Worm (Caenorhabditis elegans) whole organism, L4 larva: ENCODE data around the gene ham-3.

Source experiments
- F10B5.3 ChIP-seq: sonication (generic microtip); optimal IDR thresholded peaks from 2 replicates; lab custom pipeline; 2016; ENCODE audit warnings: mild to moderate bottlenecking, missing genetic modification characterization, missing compliant biosample characterization
- F26F4.8 ChIP-seq: fragments of 200-800 bp; sonication (Bioruptor generic); conservative IDR thresholded peaks from 2 replicates; pipeline ENCODE4 v1.3.6; 2022; ENCODE audit warnings: missing genetic modification characterization, missing compliant biosample characterization
- F44E2.7 ChIP-seq: fragments of 200-800 bp; sonication (Bioruptor generic); IDR thresholded peaks from 2 replicates; pipeline ENCODE4 v2.1.2; 2022; ENCODE audit warnings: missing genetic modification characterization, missing compliant biosample characterization
- F49E8.2 ChIP-seq: sonication (generic microtip); optimal IDR thresholded peaks from 2 replicates; lab custom pipeline; 2016; ENCODE audit warnings: missing compliant biosample characterization, mild to moderate bottlenecking, missing genetic modification characterization, borderline replicate concordance
- R02D3.7 ChIP-seq: fragments of 150-350 bp; sonication (generic microtip); optimal IDR thresholded peaks from 3 replicates; lab custom pipeline; 2014; ENCODE audit warnings: missing biosample characterization, missing genetic modification characterization
- T20F7.1 ChIP-seq: fragments of 200-800 bp; sonication (Bioruptor generic); optimal IDR thresholded peaks from 2 replicates; lab custom pipeline; 2018; ENCODE audit warnings: mild to moderate bottlenecking, missing genetic modification characterization, missing compliant biosample characterization
- Y75B8A.6 ChIP-seq: fragments of 200-800 bp; sonication (Bioruptor generic); IDR thresholded peaks from 2 replicates; pipeline ENCODE4 v1.3.6; 2022; ENCODE audit warnings: missing genetic modification reagents, missing genetic modification characterization, missing compliant biosample characterization
- ZK337.2 ChIP-seq: fragments of 200-800 bp; sonication (Bioruptor generic); IDR thresholded peaks from 2 replicates; pipeline ENCODE4 v1.3.6; 2022; ENCODE audit warnings: missing genetic modification reagents, missing genetic modification characterization, missing compliant biosample characterization
- arid-1 ChIP-seq: fragments of 200-800 bp; sonication (Bioruptor generic); conservative IDR thresholded peaks from 2 replicates; pipeline ENCODE4 v1.3.6; 2022; ENCODE audit warnings: missing genetic modification reagents, missing genetic modification characterization, missing compliant biosample characterization
- attf-4 ChIP-seq: sonication (generic microtip); optimal IDR thresholded peaks from 3 replicates; lab custom pipeline; 2017; ENCODE audit warnings: missing biosample characterization, missing genetic modification characterization
- ceh-32 ChIP-seq: sonication (generic microtip); optimal IDR thresholded peaks from 2 replicates; lab custom pipeline; 2016; ENCODE audit warnings: mild to moderate bottlenecking, missing genetic modification characterization, missing compliant biosample characterization; ENCODE audit not compliant: poor library complexity
- ces-1 ChIP-seq: fragments of 150-350 bp; sonication (generic microtip); optimal IDR thresholded peaks from 4 replicates; lab custom pipeline; 2014; ENCODE audit warnings: missing biosample characterization, missing genetic modification reagents, missing genetic modification characterization
- cey-2 ChIP-seq: sonication (generic microtip); optimal IDR thresholded peaks from 3 replicates; lab custom pipeline; 2017; ENCODE audit warnings: missing genetic modification characterization, mild to moderate bottlenecking, missing compliant biosample characterization, antibody characterized with exemption, borderline replicate concordance; ENCODE audit not compliant: insufficient read depth
- ctbp-1 ChIP-seq: fragments of 200-800 bp; sonication (Bioruptor generic); IDR thresholded peaks from 2 replicates; pipeline ENCODE4 v1.3.6; 2022; ENCODE audit warnings: missing genetic modification reagents, missing genetic modification characterization, missing compliant biosample characterization
- daf-19 ChIP-seq: fragments of 200-800 bp; sonication (Bioruptor generic); conservative IDR thresholded peaks from 2 replicates; pipeline ENCODE4 v1.3.6; 2022; ENCODE audit warnings: missing genetic modification characterization, missing compliant biosample characterization
- daf-8 ChIP-seq: fragments of 200-800 bp; sonication (Bioruptor generic); IDR thresholded peaks from 2 replicates; pipeline ENCODE4 v1.3.6; 2022; ENCODE audit warnings: missing genetic modification characterization, missing compliant biosample characterization
- dmd-6 ChIP-seq: fragments of 200-800 bp; sonication (Bioruptor generic); IDR thresholded peaks from 2 replicates; pipeline ENCODE4 v1.3.6; 2022; ENCODE audit warnings: missing genetic modification reagents, missing genetic modification characterization, missing compliant biosample characterization
- fkh-10 ChIP-seq: fragments of 150-350 bp; optimal IDR thresholded peaks from 2 replicates; lab custom pipeline; 2014; ENCODE audit warnings: missing biosample characterization, missing genetic modification reagents, missing genetic modification characterization
- gei-8 ChIP-seq: fragments of 200-800 bp; sonication (Bioruptor generic); optimal IDR thresholded peaks from 2 replicates; lab custom pipeline; 2018; ENCODE audit warnings: mild to moderate bottlenecking, missing genetic modification characterization, missing compliant biosample characterization
- hif-1 ChIP-seq, 2 experiments: sonication (generic microtip); optimal IDR thresholded peaks; 2 replicates each; lab custom pipeline; 2016 to 2017; ENCODE audit warnings: missing compliant biosample characterization in 2 of 2, missing genetic modification characterization in 2 of 2, missing genetic modification reagents in 2 of 2, missing genotype in 2 of 2, mild to moderate bottlenecking in 1 of 2
- hlh-11 ChIP-seq: fragments of 200-800 bp; sonication (Bioruptor generic); optimal IDR thresholded peaks from 2 replicates; lab custom pipeline; 2018; ENCODE audit warnings: mild to moderate bottlenecking, missing genetic modification characterization, missing compliant biosample characterization
- hlh-30 ChIP-seq: sonication (generic microtip); optimal IDR thresholded peaks from 2 replicates; lab custom pipeline; 2017; ENCODE audit warnings: antibody characterized with exemption, mild to moderate bottlenecking, missing genetic modification characterization, missing compliant biosample characterization; ENCODE audit not compliant: insufficient read depth
- jun-1 ChIP-seq: fragments of 150-350 bp; optimal IDR thresholded peaks from 2 replicates; lab custom pipeline; 2014; ENCODE audit warnings: missing biosample characterization, missing genetic modification reagents, missing genetic modification characterization
- lim-7 ChIP-seq: fragments of 200-800 bp; sonication (Bioruptor generic); IDR thresholded peaks from 2 replicates; pipeline ENCODE4 v1.3.6; 2022; ENCODE audit warnings: missing genetic modification characterization, missing compliant biosample characterization
- lin-1 ChIP-seq: fragments of 200-800 bp; sonication (Bioruptor generic); IDR thresholded peaks from 2 replicates; pipeline ENCODE4 v1.3.6; 2022; ENCODE audit warnings: missing genetic modification reagents, missing genetic modification characterization, missing compliant biosample characterization
- lin-13 ChIP-seq: fragments of 150-350 bp; optimal IDR thresholded peaks from 2 replicates; lab custom pipeline; 2014; ENCODE audit warnings: missing biosample characterization, missing genetic modification reagents, missing genetic modification characterization
- lin-29 ChIP-seq: fragments of 200-800 bp; sonication (Bioruptor generic); IDR thresholded peaks from 2 replicates; pipeline ENCODE4 v1.3.6; 2022; ENCODE audit warnings: missing genetic modification reagents, missing genetic modification characterization, missing compliant biosample characterization
- madf-9 ChIP-seq: fragments of 200-800 bp; sonication (Bioruptor generic); conservative IDR thresholded peaks from 2 replicates; pipeline ENCODE4 v1.3.6; 2022; ENCODE audit warnings: missing genetic modification reagents, missing genetic modification characterization, missing compliant biosample characterization
- mdt-29 ChIP-seq: fragments of 200-800 bp; sonication (Bioruptor generic); IDR thresholded peaks from 2 replicates; pipeline ENCODE4 v1.3.6; 2022; ENCODE audit warnings: missing genetic modification reagents, missing genetic modification characterization, missing compliant biosample characterization
- mep-1 ChIP-seq: fragments of 150-350 bp; sonication (generic microtip); optimal IDR thresholded peaks from 3 replicates; lab custom pipeline; 2014; ENCODE audit warnings: missing biosample characterization, missing genetic modification characterization
- mes-2 ChIP-seq: sonication (generic microtip); optimal IDR thresholded peaks from 2 replicates; lab custom pipeline; 2016; ENCODE audit warnings: missing genotype, mild to moderate bottlenecking, missing genetic modification characterization, missing compliant biosample characterization; ENCODE audit not compliant: poor library complexity, severe bottlenecking
- mxl-2 ChIP-seq: fragments of 200-800 bp; sonication (Bioruptor generic); conservative IDR thresholded peaks from 2 replicates; pipeline ENCODE4 v1.3.6; 2022; ENCODE audit warnings: missing genetic modification reagents, missing genetic modification characterization, missing compliant biosample characterization
- mxl-3 ChIP-seq: fragments of 200-800 bp; sonication (Bioruptor generic); optimal IDR thresholded peaks from 2 replicates; lab custom pipeline; 2018; ENCODE audit warnings: mild to moderate bottlenecking, missing genetic modification characterization, missing compliant biosample characterization
- nhr-102 ChIP-seq: sonication (generic microtip); optimal IDR thresholded peaks from 2 replicates; lab custom pipeline; 2016; ENCODE audit warnings: mild to moderate bottlenecking, missing genetic modification characterization, moderate library complexity, missing compliant biosample characterization
- nhr-48 ChIP-seq: sonication (generic microtip); optimal IDR thresholded peaks from 2 replicates; lab custom pipeline; 2016; ENCODE audit warnings: mild to moderate bottlenecking, missing genetic modification characterization, missing compliant biosample characterization
- nhr-77 ChIP-seq: fragments of 150-350 bp; optimal IDR thresholded peaks from 2 replicates; lab custom pipeline; 2014; ENCODE audit warnings: missing biosample characterization, missing genetic modification characterization
- pha-4 ChIP-seq, 2 experiments: fragments of 150-350 bp in 1 of 2; fragments of 200-800 bp in 1 of 2; sonication (Bioruptor generic) in 1 of 2; IDR thresholded peaks in 1 of 2; optimal IDR thresholded peaks in 1 of 2; 2 replicates each; pipeline versions ENCODE4 v1.3.6 to Lab custom; 2014 to 2022; ENCODE audit warnings: missing genetic modification characterization in 2 of 2, missing genetic modification reagents in 2 of 2, missing biosample characterization in 1 of 2, missing compliant biosample characterization in 1 of 2
- pqm-1 ChIP-seq: sonication (generic microtip); optimal IDR thresholded peaks from 2 replicates; lab custom pipeline; 2017; ENCODE audit warnings: missing biosample characterization, missing genetic modification characterization
- saeg-2 ChIP-seq: fragments of 200-800 bp; sonication (Bioruptor generic); IDR thresholded peaks from 2 replicates; pipeline ENCODE4 v1.3.6; 2022; ENCODE audit warnings: missing genetic modification reagents, missing genetic modification characterization, missing compliant biosample characterization
- sdz-12 ChIP-seq: fragments of 200-800 bp; sonication (Bioruptor generic); optimal IDR thresholded peaks from 2 replicates; lab custom pipeline; 2018; ENCODE audit warnings: mild to moderate bottlenecking, missing genetic modification characterization, missing compliant biosample characterization
- skn-1 ChIP-seq: fragments of 150-350 bp; optimal IDR thresholded peaks from 2 replicates; lab custom pipeline; 2014; ENCODE audit warnings: missing biosample characterization, missing genetic modification characterization
- spr-1 ChIP-seq: sonication (generic microtip); optimal IDR thresholded peaks from 2 replicates; lab custom pipeline; 2016; ENCODE audit warnings: mild to moderate bottlenecking, missing genetic modification characterization, missing compliant biosample characterization
- spr-3 ChIP-seq: fragments of 200-800 bp; sonication (Bioruptor generic); optimal IDR thresholded peaks from 2 replicates; lab custom pipeline; 2018; ENCODE audit warnings: mild to moderate bottlenecking, missing genetic modification characterization, missing compliant biosample characterization
- tag-97 ChIP-seq: fragments of 200-800 bp; sonication (Bioruptor generic); IDR thresholded peaks from 2 replicates; pipeline ENCODE4 v1.3.6; 2022; ENCODE audit warnings: missing genetic modification characterization, missing compliant biosample characterization
- unc-39 ChIP-seq: sonication (generic microtip); optimal IDR thresholded peaks from 2 replicates; lab custom pipeline; 2017; ENCODE audit warnings: missing biosample characterization, missing genetic modification characterization
- vab-7 ChIP-seq: fragments of 200-800 bp; sonication (Bioruptor generic); IDR thresholded peaks from 2 replicates; pipeline ENCODE4 v1.3.6; 2022; ENCODE audit warnings: missing genetic modification reagents, missing genetic modification characterization, missing compliant biosample characterization
- zip-11 ChIP-seq: fragments of 200-800 bp; sonication (Bioruptor generic); IDR thresholded peaks from 2 replicates; pipeline ENCODE4 v1.3.6; 2022; ENCODE audit warnings: missing genetic modification characterization, missing compliant biosample characterization
- ztf-7 ChIP-seq: fragments of 150-350 bp; optimal IDR thresholded peaks from 2 replicates; lab custom pipeline; 2014; ENCODE audit warnings: missing biosample characterization, missing genetic modification characterization

The ham-3 gene

DNA sequence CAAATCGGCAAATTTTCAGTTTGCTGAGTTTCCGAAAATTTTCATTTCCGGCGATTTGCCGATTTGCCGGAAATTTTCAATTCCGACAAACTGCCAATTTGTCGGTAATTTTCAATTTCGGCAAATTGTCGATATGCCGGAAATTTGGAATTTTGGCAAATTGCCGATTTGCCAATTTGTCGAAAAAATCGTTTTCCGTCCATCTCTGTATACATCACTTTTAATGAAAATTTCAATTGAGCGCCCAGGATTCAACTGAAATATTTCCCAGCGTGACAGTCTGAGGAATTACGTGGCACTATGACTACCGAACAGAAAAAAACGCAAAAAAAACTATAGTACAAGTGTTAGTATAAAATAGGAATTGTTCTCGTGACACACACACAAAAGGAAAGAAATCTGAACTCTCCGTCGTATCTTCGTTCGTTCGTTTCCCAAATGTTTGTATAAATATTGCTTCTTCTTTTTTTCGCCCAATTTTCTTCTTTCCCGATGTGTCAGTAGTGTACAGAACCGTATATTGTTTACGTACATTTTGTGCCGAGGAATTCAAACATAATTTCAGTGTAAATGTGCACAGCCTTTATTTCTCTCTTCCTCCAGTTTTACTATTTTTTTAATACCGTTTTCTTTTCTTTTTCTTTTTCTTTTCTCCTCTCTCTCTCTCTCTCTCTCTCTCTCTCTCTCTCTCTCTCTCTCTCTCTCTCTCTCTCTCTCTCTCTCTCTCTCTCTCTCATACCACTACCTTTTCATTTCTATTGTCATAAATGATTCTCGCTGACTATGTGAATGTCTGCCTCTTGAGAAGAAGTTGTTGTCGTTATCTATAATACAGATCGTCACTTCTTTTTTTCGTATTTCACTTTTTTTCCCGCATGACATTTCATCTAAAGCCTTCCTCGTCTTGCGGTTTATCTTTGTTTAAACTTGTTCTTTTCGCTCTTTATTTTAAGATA lies 12.2 kb downstream of the ham-3 start (continued):
- TF ChIP-seq nhr-102 (no peak), lim-7 (no peak), ces-1 (GFP tag; lab: Kevin White, UChicago) (no peak), gei-8 (GFP tag; lab: Kevin White, UChicago) (no peak), cey-2 (tag; lab: Kevin White, UChicago) (peak; percentile 7), sdz-12 (no peak), F10B5.3 (tag; lab: Kevin White, UChicago) (no peak), F49E8.2 (no peak), daf-8 (GFP tag; lab: Robert Waterston, UW) (no peak), pqm-1 (peak; percentile 75), ceh-32 (tag; lab: Kevin White, UChicago) (no peak), spr-3 (GFP tag; lab: Kevin White, UChicago) (no peak), hif-1 (tag; optimal IDR thresholded peaks at IDR 0.05; lab: Kevin White, UChicago) (no peak), spr-1 (tag; lab: Kevin White, UChicago) (no peak), nhr-48 (tag; lab: Kevin White, UChicago) (no peak), tag-97 (GFP tag; lab: Robert Waterston, UW) (no peak), hlh-11 (tag; lab: Kevin White, UChicago) (peak; percentile 73), mep-1 (tag; lab: Kevin White, UChicago) (peak; percentile 44), F44E2.7 (no peak), jun-1 (peak; percentile 17), lin-13 (GFP tag; lab: Kevin White, UChicago) (no peak), zip-11 (GFP tag; lab: Robert Waterston, UW) (no peak), arid-1 (GFP tag; lab: Robert Waterston, UW) (0 out of 2 replicates have a peak, but pooled peaks have one; percentile 8), ctbp-1 (no peak), dmd-6 (GFP tag; lab: Robert Waterston, UW) (peak; percentile 12; the same call in 1 of the 2 replicates), mes-2 (tag; lab: Kevin White, UChicago) (peak; percentile 37), R02D3.7 (tag; lab: Kevin White, UChicago) (no peak), unc-39 (tag; lab: Kevin White, UChicago) (no peak), lin-29 (no peak), lin-1 (GFP tag; lab: Robert Waterston, UW) (no peak), T20F7.1 (peak; percentile 40), daf-19 (GFP tag; lab: Robert Waterston, UW) (no peak), pha-4 (GFP tag; IDR thresholded peaks at IDR 0.05; lab: Robert Waterston, UW) (peak; percentile 72), pha-4 (tag; optimal IDR thresholded peaks at IDR 0.05; lab: Kevin White, UChicago) (no peak), fkh-10 (GFP tag; lab: Kevin White, UChicago) (no peak), hlh-30 (tag; lab: Kevin White, UChicago) (peak; percentile 71), ztf-7 (tag; lab: Kevin White, UChicago) (no peak), vab-7 (GFP tag; lab: Robert Waterston, UW) (no peak), mxl-2 (GFP tag; lab: Robert Waterston, UW) (no peak), nhr-77 (tag; lab: Kevin White, UChicago) (peak; percentile 14), madf-9 (GFP tag; lab: Robert Waterston, UW) (no peak), F26F4.8 (GFP tag; lab: Robert Waterston, UW) (no peak), saeg-2 (GFP tag; lab: Robert Waterston, UW) (no peak), skn-1 (tag; lab: Kevin White, UChicago) (no peak), ZK337.2 (no peak), Y75B8A.6 (no peak), mdt-29 (GFP tag; lab: Robert Waterston, UW) (no peak), attf-4 (tag; lab: Kevin White, UChicago) (no peak), mxl-3 (GFP tag; lab: Kevin White, UChicago) (peak; percentile 16)
